Fruit fly (Drosophila melanogaster) whole organism, wandering third instar larva: ENCODE measurements around the gene mRpL33.

Source experiments
- Vsx2 ChIP-seq: fragments of 200-300, 225-300 bp; sonication (Bioruptor generic); optimal IDR thresholded peaks from 2 replicates; lab custom pipeline; 2018; ENCODE audit warnings: missing biosample characterization, missing genetic modification characterization; ENCODE audit not compliant: partially characterized antibody
- fru ChIP-seq: fragments of 200-800 bp; sonication (Bioruptor generic); optimal IDR thresholded peaks from 3 replicates; lab custom pipeline; 2016; ENCODE audit warnings: missing biosample characterization, mild to moderate bottlenecking, missing genetic modification characterization
- h ChIP-seq: fragments of 200-800 bp; sonication (Bioruptor generic); optimal IDR thresholded peaks from 3 replicates; lab custom pipeline; 2016; ENCODE audit warnings: missing biosample characterization, mild to moderate bottlenecking, missing genetic modification characterization

DNA sequence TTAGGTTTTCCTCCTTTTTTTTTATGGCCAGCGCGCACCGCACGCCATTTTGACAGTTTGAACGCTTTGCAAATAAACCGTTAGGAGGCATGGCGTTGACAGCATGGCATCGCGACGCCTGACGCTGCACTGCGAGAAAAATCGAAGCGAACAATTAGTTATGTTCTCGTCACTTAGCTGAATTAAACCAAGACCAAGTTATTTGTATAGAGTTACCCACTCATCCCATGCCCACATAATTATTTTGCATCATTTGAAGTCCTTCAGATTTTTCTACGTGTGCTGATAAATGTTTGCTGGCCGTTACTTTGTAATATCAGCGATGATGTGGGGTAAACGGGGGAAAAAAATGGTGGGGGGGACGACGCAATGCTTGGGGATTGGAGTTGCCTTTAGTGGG lies 7.8 kb upstream of the mRpL33 start:
- TF ChIP-seq h (GFP tag; lab: Kevin White, UChicago) (peak; percentile 7), fru (GFP tag; lab: Kevin White, UChicago) (peak; percentile 3), Vsx2 (GFP tag; lab: Kevin White, UChicago) (no peak)
